Worm (Caenorhabditis elegans) whole organism, early embryonic: ENCODE measurements around the gene F53E10.6.

ENCODE experiments used
- B0310.2 ChIP-seq: sonication (generic microtip); optimal IDR thresholded peaks from 2 replicates; lab custom pipeline; 2016; ENCODE audit warnings: mild to moderate bottlenecking, missing genetic modification characterization, missing compliant biosample characterization
- F13C5.2 ChIP-seq: sonication (generic microtip); optimal IDR thresholded peaks from 2 replicates; lab custom pipeline; 2017; ENCODE audit warnings: mild to moderate bottlenecking, missing genetic modification characterization, inconsistent platforms, missing compliant biosample characterization
- aly-1 ChIP-seq: sonication (generic microtip); optimal IDR thresholded peaks from 2 replicates; lab custom pipeline; 2016; ENCODE audit warnings: missing genetic modification characterization, missing compliant biosample characterization
- ama-1 ChIP-seq: fragments of 150-350 bp; optimal IDR thresholded peaks from 2 replicates; lab custom pipeline; 2014
- ceh-13 ChIP-seq: fragments of 200-800 bp; sonication (Bioruptor generic); optimal IDR thresholded peaks from 2 replicates; lab custom pipeline; 2018; ENCODE audit warnings: mild to moderate bottlenecking, missing genetic modification characterization, missing compliant biosample characterization
- ceh-36 ChIP-seq: sonication (generic microtip); optimal IDR thresholded peaks from 2 replicates; lab custom pipeline; 2016; ENCODE audit warnings: missing genetic modification characterization, inconsistent platforms, missing compliant biosample characterization
- ets-7 ChIP-seq: sonication (generic microtip); optimal IDR thresholded peaks from 2 replicates; lab custom pipeline; 2016; ENCODE audit warnings: missing genotype, missing genetic modification characterization, missing compliant biosample characterization
- flt-1 ChIP-seq: fragments of 200-800 bp; sonication (Bioruptor generic); IDR thresholded peaks from 2 replicates; pipeline ENCODE4 v1.3.6; 2022; ENCODE audit warnings: missing genetic modification characterization, missing compliant biosample characterization
- hmbx-1 ChIP-seq: sonication (generic microtip); optimal IDR thresholded peaks from 2 replicates; lab custom pipeline; 2016; ENCODE audit warnings: mild to moderate bottlenecking, missing genetic modification characterization, missing compliant biosample characterization
- hmg-4 ChIP-seq: fragments of 200-800 bp; sonication (Bioruptor generic); optimal IDR thresholded peaks from 2 replicates; lab custom pipeline; 2018; ENCODE audit warnings: mild to moderate bottlenecking, missing genetic modification characterization, missing compliant biosample characterization
- hnd-1 ChIP-seq: sonication (generic microtip); optimal IDR thresholded peaks from 2 replicates; lab custom pipeline; 2016; ENCODE audit warnings: missing genetic modification characterization, missing compliant biosample characterization
- pes-1 ChIP-seq: fragments of 200-800 bp; sonication (Bioruptor generic); IDR thresholded peaks from 2 replicates; pipeline ENCODE4 v1.3.6; 2022; ENCODE audit warnings: missing genetic modification reagents, missing genetic modification characterization, missing compliant biosample characterization
- scrt-1 ChIP-seq: fragments of 200-800 bp; sonication (Bioruptor generic); IDR thresholded peaks from 2 replicates; pipeline ENCODE4 v1.3.6; 2022; ENCODE audit warnings: missing genetic modification characterization, missing compliant biosample characterization
- sea-1 ChIP-seq: fragments of 200-800 bp; sonication (Bioruptor generic); conservative IDR thresholded peaks from 2 replicates; pipeline ENCODE4 v1.3.6; 2022; ENCODE audit warnings: missing genetic modification characterization, missing compliant biosample characterization
- tbx-11 ChIP-seq: fragments of 200-800 bp; sonication (Bioruptor generic); IDR thresholded peaks from 2 replicates; pipeline ENCODE4 v1.3.6; 2022; ENCODE audit warnings: missing genetic modification characterization, missing compliant biosample characterization
- tbx-37 ChIP-seq: fragments of 200-800 bp; sonication (Bioruptor generic); conservative IDR thresholded peaks from 2 replicates; pipeline ENCODE4 v1.3.6; 2022; ENCODE audit warnings: missing genetic modification reagents, missing genetic modification characterization, missing compliant biosample characterization
- tra-4 ChIP-seq: sonication (generic microtip); optimal IDR thresholded peaks from 2 replicates; lab custom pipeline; 2017; ENCODE audit warnings: missing genetic modification characterization, missing compliant biosample characterization

F53E10.6 gene

ce11 chrV:2603056-2603455 is at the start of gene F53E10.6:
Gene F53E10.6, minus strand, starts transcription at chrV:2603063.
- peak; percentile 60; the same call in 1 of the 2 replicates for TF ChIP-seq tbx-37 (GFP tag; lab: Robert Waterston, UW)
- TF ChIP-seq pes-1 (GFP tag; lab: Robert Waterston, UW) = peak; percentile 53; the same call in 1 of the 2 replicates
- TF ChIP-seq tbx-11 (GFP tag; lab: Robert Waterston, UW) = 0 out of 2 replicates have a peak, but pooled peaks have one; percentile 16
- TF ChIP-seq F13C5.2 (tag; lab: Kevin White, UChicago) = no peak

DNA sequence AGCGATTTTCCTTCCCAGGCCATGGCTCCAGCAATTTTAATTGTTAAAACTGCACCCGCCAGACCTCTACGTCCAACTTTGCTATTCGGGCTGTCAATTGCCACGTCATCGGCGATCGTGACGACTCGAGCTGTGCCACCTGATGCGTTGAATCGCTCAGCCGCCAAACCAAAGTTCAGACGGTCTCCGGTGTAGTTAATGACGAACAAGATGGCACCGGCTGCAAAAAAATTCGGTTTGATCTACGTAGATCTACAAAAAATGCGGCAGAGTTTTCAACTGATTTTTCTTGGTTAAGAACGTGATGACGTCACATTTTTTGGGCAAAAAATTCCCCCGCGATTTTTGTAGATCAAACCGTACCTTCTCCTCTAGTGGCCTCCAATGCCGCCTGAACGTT is 48.1 kb upstream of the F53E10.6 start:
- no peak for TF ChIP-seq ets-7
- TF ChIP-seq hmg-4 (GFP tag; lab: Kevin White, UChicago) = no peak
- TF ChIP-seq tbx-11 (GFP tag; lab: Robert Waterston, UW) = no peak
- no peak for TF ChIP-seq ceh-13 (GFP tag; lab: Kevin White, UChicago)
- no peak for TF ChIP-seq ama-1 (lab: Kevin White, UChicago)
- TF ChIP-seq scrt-1 (GFP tag; lab: Robert Waterston, UW) = no peak
- TF ChIP-seq pes-1 (GFP tag; lab: Robert Waterston, UW) = no peak
- TF ChIP-seq ceh-36 (tag; lab: Kevin White, UChicago) = no peak
- TF ChIP-seq tra-4 (tag; lab: Kevin White, UChicago) = no peak
- TF ChIP-seq flt-1 (GFP tag; lab: Robert Waterston, UW) = no peak
- no peak for TF ChIP-seq B0310.2 (tag; lab: Kevin White, UChicago)
- TF ChIP-seq sea-1 (GFP tag; lab: Robert Waterston, UW) = no peak
- no peak for TF ChIP-seq aly-1
- no peak for TF ChIP-seq hnd-1
- no peak for TF ChIP-seq hmbx-1 (tag; lab: Kevin White, UChicago)
- TF ChIP-seq F13C5.2 (tag; lab: Kevin White, UChicago) = no peak
- no peak for TF ChIP-seq tbx-37 (GFP tag; lab: Robert Waterston, UW)

DNA sequence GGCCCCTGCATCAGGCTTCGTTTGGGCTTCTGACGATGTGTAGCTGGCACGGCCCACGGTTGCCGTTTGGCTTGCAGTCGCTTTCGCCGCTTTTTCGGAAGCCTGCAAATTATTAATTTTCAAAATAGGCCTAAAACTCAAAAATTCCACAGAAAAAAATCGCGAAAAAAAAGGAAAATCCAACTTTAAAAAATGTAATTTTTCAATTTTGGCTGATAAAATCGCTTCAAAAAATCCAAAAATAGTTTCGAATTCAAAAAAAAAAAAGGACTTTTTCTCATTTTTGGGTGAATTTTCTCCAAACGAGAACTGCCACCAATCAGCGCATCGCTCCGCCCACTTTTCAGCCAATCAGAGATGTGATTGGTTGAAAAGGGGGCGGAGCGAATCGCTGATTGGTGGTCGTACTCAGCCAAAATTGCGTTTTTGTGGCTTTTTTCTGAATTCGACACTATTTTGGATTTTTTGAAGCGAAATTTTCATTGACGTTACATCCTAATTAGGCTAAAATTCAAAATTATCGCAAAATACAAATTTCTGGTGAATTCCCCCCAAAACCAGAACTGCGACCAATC is 44.4 kb upstream of the F53E10.6 start:
- no peak for TF ChIP-seq tbx-11 (GFP tag; lab: Robert Waterston, UW)
- TF ChIP-seq B0310.2 (tag; lab: Kevin White, UChicago) = no peak
- TF ChIP-seq hmg-4 (GFP tag; lab: Kevin White, UChicago) = no peak
- no peak for TF ChIP-seq ceh-36 (tag; lab: Kevin White, UChicago)
- TF ChIP-seq tra-4 (tag; lab: Kevin White, UChicago) = no peak
- no peak for TF ChIP-seq pes-1 (GFP tag; lab: Robert Waterston, UW)
- TF ChIP-seq ama-1 (lab: Kevin White, UChicago) = no peak
- no peak for TF ChIP-seq scrt-1 (GFP tag; lab: Robert Waterston, UW)
- TF ChIP-seq sea-1 (GFP tag; lab: Robert Waterston, UW) = no peak
- no peak for TF ChIP-seq F13C5.2 (tag; lab: Kevin White, UChicago)
- TF ChIP-seq tbx-37 (GFP tag; lab: Robert Waterston, UW) = no peak
- no peak for TF ChIP-seq ets-7
- no peak for TF ChIP-seq hmbx-1 (tag; lab: Kevin White, UChicago)
- TF ChIP-seq ceh-13 (GFP tag; lab: Kevin White, UChicago) = no peak
- no peak for TF ChIP-seq flt-1 (GFP tag; lab: Robert Waterston, UW)
- no peak for TF ChIP-seq hnd-1
- no peak for TF ChIP-seq aly-1

DNA sequence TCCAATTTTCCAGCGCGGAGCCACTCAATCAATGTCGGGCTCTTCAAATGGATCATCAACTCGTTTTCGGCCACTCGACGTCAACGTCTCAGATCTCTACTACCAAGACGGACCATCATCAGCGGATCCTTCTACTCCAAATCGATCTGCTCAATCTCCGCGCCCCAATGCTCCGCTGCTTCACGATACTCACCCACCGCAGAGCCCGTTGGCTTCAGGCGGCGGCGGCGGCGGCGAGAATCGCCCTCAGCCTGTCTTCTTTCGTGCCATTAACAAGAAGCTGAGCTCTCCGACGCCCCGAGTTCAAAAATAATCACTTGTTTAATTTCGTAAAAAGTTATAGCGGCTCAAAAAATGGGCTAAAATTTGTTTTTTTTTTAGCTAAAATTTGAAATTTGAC is 43.2 kb upstream of the F53E10.6 start:
- TF ChIP-seq tra-4 (tag; lab: Kevin White, UChicago) (no peak), ceh-13 (GFP tag; lab: Kevin White, UChicago) (no peak), B0310.2 (tag; lab: Kevin White, UChicago) (no peak), ceh-36 (tag; lab: Kevin White, UChicago) (no peak), sea-1 (GFP tag; lab: Robert Waterston, UW) (no peak), flt-1 (GFP tag; lab: Robert Waterston, UW) (no peak), ets-7 (no peak), aly-1 (no peak), tbx-11 (GFP tag; lab: Robert Waterston, UW) (no peak)

- TF ChIP-seq tbx-37 (GFP tag; lab: Robert Waterston, UW) = no peak
- no peak for TF ChIP-seq B0310.2 (tag; lab: Kevin White, UChicago)
- no peak for TF ChIP-seq ceh-13 (GFP tag; lab: Kevin White, UChicago)
- no peak for TF ChIP-seq tra-4 (tag; lab: Kevin White, UChicago)
- no peak for TF ChIP-seq hmg-4 (GFP tag; lab: Kevin White, UChicago)
- no peak for TF ChIP-seq scrt-1 (GFP tag; lab: Robert Waterston, UW)
- TF ChIP-seq hnd-1 = no peak
- no peak for TF ChIP-seq tbx-11 (GFP tag; lab: Robert Waterston, UW)
- no peak for TF ChIP-seq ceh-36 (tag; lab: Kevin White, UChicago)
- no peak for TF ChIP-seq hmbx-1 (tag; lab: Kevin White, UChicago)
- TF ChIP-seq F13C5.2 (tag; lab: Kevin White, UChicago) = no peak
These were observed 36.6 kb upstream of the F53E10.6 start for ce11 chrV:2639506-2639905.

DNA sequence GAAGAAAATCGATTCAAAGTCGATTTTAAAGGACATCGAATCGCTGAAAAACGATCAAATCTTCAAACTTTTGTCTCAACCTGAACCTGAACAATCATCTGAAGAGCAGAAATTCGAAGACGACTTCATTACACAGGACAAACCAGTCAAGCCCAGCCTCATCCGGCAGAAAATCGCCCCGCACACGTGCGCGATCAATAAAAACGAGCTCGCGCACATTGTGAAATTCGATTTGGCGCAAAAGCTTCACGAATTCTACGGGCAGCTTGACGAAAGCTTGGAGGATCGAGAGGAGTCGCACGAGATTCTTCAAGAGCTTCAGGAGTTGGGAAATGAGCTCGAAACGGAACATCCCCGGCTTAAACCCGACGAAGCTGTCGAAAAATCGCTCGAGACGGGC is 36.2 kb upstream of the F53E10.6 start, which contains the start of gene W02H5.2:
Gene W02H5.2, plus strand, starts transcription at position 301 of the 400 bp plus-strand sequence.
- TF ChIP-seq ama-1 (lab: Kevin White, UChicago) = no peak
- no peak for TF ChIP-seq sea-1 (GFP tag; lab: Robert Waterston, UW)
- no peak for TF ChIP-seq B0310.2 (tag; lab: Kevin White, UChicago)
- no peak for TF ChIP-seq hnd-1
- TF ChIP-seq hmbx-1 (tag; lab: Kevin White, UChicago) = no peak
- no peak for TF ChIP-seq flt-1 (GFP tag; lab: Robert Waterston, UW)

DNA sequence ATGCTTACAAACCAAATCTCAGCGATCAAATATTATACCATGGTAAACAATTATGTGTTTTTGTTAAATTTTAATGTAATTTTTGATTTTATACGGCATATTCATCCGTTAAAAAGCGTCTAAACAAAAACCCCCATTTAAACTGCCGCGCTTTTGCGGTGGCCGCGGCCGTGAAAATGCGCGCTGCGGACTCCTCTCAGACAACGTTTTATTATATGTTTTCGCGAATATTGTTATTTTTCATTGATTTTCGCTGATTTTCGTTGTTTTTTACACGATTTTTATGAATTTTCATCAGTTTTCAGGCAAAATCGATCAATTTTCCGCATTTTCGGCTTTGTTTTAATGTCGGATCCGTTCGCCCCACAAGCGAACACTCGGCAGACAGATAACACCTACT is 35.7 kb upstream of the F53E10.6 start, which contains the start of gene W02H5.19:
Gene W02H5.19, plus strand, starts transcription at position 346 of the 400 bp plus-strand sequence.
- peak; percentile 38 for TF ChIP-seq hmg-4 (GFP tag; lab: Kevin White, UChicago)
- no peak for TF ChIP-seq ama-1 (lab: Kevin White, UChicago)
- peak; percentile 30; the same call in 1 of the 2 replicates for TF ChIP-seq flt-1 (GFP tag; lab: Robert Waterston, UW)
- no peak for TF ChIP-seq ceh-36 (tag; lab: Kevin White, UChicago)
- no peak for TF ChIP-seq tra-4 (tag; lab: Kevin White, UChicago)
- TF ChIP-seq ets-7 = no peak
- no peak for TF ChIP-seq hnd-1
- no peak for TF ChIP-seq B0310.2 (tag; lab: Kevin White, UChicago)
- TF ChIP-seq aly-1 = no peak
- TF ChIP-seq tbx-37 (GFP tag; lab: Robert Waterston, UW) = peak; percentile 85
- TF ChIP-seq tbx-11 (GFP tag; lab: Robert Waterston, UW) = peak; percentile 73
- TF ChIP-seq scrt-1 (GFP tag; lab: Robert Waterston, UW) = 0 out of 2 replicates have a peak, but pooled peaks have one; percentile 40
- no peak for TF ChIP-seq ceh-13 (GFP tag; lab: Kevin White, UChicago)
- no peak for TF ChIP-seq F13C5.2 (tag; lab: Kevin White, UChicago)
- no peak for TF ChIP-seq hmbx-1 (tag; lab: Kevin White, UChicago)
- peak; percentile 65 for TF ChIP-seq pes-1 (GFP tag; lab: Robert Waterston, UW)
